Fruit fly (Drosophila melanogaster) whole organism, embryonic: ENCODE data around the gene CG10435.
A peak's percentile ranks its signal among the peaks of the same experiment; 100 is the strongest.

Experiments
- Antp ChIP-seq: fragments of 200-800 bp; sonication (Bioruptor generic); optimal IDR thresholded peaks from 3 replicates; lab custom pipeline; 2016; ENCODE audit warnings: missing biosample characterization, missing genetic modification characterization
- Asciz ChIP-seq: fragments of 200-800 bp; sonication (Bioruptor generic); optimal IDR thresholded peaks from 2 replicates; lab custom pipeline; 2017; ENCODE audit warnings: missing biosample characterization, mild to moderate bottlenecking, missing genetic modification characterization, missing genetic modification reagents
- Atf-2 ChIP-seq: fragments of 200-800 bp; sonication (Bioruptor generic); optimal IDR thresholded peaks from 2 replicates; lab custom pipeline; 2016; ENCODE audit warnings: missing biosample characterization, missing genetic modification characterization
- Atf6 ChIP-seq: fragments of 200-800 bp; sonication (Bioruptor generic); IDR thresholded peaks from 2 replicates; pipeline ENCODE4 v1.3.6; 2022; ENCODE audit warnings: missing biosample characterization, missing genetic modification characterization
- C15 ChIP-seq: fragments of 200-800 bp; sonication (Bioruptor generic); IDR thresholded peaks from 3 replicates; pipeline ENCODE4 v1.3.6; 2022; ENCODE audit warnings: missing biosample characterization, missing genetic modification characterization
- CG10654 ChIP-seq: fragments of 200-800 bp; sonication (Bioruptor generic); optimal IDR thresholded peaks from 2 replicates; lab custom pipeline; 2016; ENCODE audit warnings: missing biosample characterization, missing genetic modification characterization
- CG11398 ChIP-seq: fragments of 200-800 bp; sonication (Bioruptor generic); optimal IDR thresholded peaks from 2 replicates; lab custom pipeline; 2016; ENCODE audit warnings: missing biosample characterization, missing genetic modification characterization
- CG11456 ChIP-seq: fragments of 200-800 bp; sonication (Bioruptor generic); IDR thresholded peaks from 3 replicates; pipeline ENCODE4 v1.3.6; 2022; ENCODE audit warnings: missing biosample characterization, missing genetic modification characterization
- CG1233 ChIP-seq: fragments of 200-800 bp; sonication (Bioruptor generic); optimal IDR thresholded peaks from 4 replicates; lab custom pipeline; 2018; ENCODE audit warnings: missing biosample characterization, mild to moderate bottlenecking, missing genetic modification characterization
- CG14710 ChIP-seq: fragments of 200-800 bp; sonication (Bioruptor generic); optimal IDR thresholded peaks from 3 replicates; lab custom pipeline; 2019; ENCODE audit warnings: missing biosample characterization, mild to moderate bottlenecking, missing genetic modification characterization, moderate library complexity
- CG18619 ChIP-seq: fragments of 200-800 bp; sonication (Bioruptor generic); optimal IDR thresholded peaks from 3 replicates; lab custom pipeline; 2017; ENCODE audit warnings: missing biosample characterization, mild to moderate bottlenecking, missing genetic modification characterization
- CG2129 ChIP-seq: fragments of 200-800 bp; sonication (Bioruptor generic); IDR thresholded peaks from 2 replicates; pipeline ENCODE4 v1.3.6; 2022; ENCODE audit warnings: missing biosample characterization, missing genetic modification characterization; ENCODE audit not compliant: partially characterized antibody
- CG2875 ChIP-seq: fragments of 200-800 bp; sonication (Bioruptor generic); optimal IDR thresholded peaks from 2 replicates; lab custom pipeline; 2017; ENCODE audit warnings: missing biosample characterization, mild to moderate bottlenecking, missing genetic modification characterization, missing genetic modification reagents
- CG43689 ChIP-seq: fragments of 200-800 bp; sonication (Bioruptor generic); IDR thresholded peaks from 2 replicates; pipeline ENCODE4 v1.3.6; 2022; ENCODE audit warnings: missing biosample characterization, missing genetic modification characterization
- CG4820 ChIP-seq: fragments of 200-800 bp; sonication (Bioruptor generic); optimal IDR thresholded peaks from 3 replicates; lab custom pipeline; 2016; ENCODE audit warnings: missing biosample characterization, missing genetic modification characterization
- CG6683 ChIP-seq: fragments of 200-800 bp; sonication (Bioruptor generic); optimal IDR thresholded peaks from 2 replicates; lab custom pipeline; 2017; ENCODE audit warnings: missing biosample characterization, mild to moderate bottlenecking, missing genetic modification characterization, missing genetic modification reagents
- CG6689 ChIP-seq: fragments of 200-800 bp; sonication (Bioruptor generic); IDR thresholded peaks from 2 replicates; pipeline ENCODE4 v1.3.6; 2022; ENCODE audit warnings: missing biosample characterization, missing genetic modification characterization
- CG6854 ChIP-seq: fragments of 200-800 bp; sonication (Bioruptor generic); optimal IDR thresholded peaks from 3 replicates; lab custom pipeline; 2017; ENCODE audit warnings: missing biosample characterization, mild to moderate bottlenecking, missing genetic modification characterization
- CG7271 ChIP-seq: fragments of 200-800 bp; sonication (Bioruptor generic); optimal IDR thresholded peaks from 2 replicates; lab custom pipeline; 2018; ENCODE audit warnings: missing biosample characterization, mild to moderate bottlenecking, missing genetic modification characterization, moderate library complexity
- CG8388 ChIP-seq: fragments of 200-800 bp; sonication (Bioruptor generic); optimal IDR thresholded peaks from 2 replicates; lab custom pipeline; 2019; ENCODE audit warnings: missing biosample characterization, mild to moderate bottlenecking, missing genetic modification characterization, moderate library complexity
- Dp ChIP-seq: fragments of 200-800 bp; sonication (Bioruptor generic); optimal IDR thresholded peaks from 2 replicates; lab custom pipeline; 2018; ENCODE audit warnings: missing biosample characterization, mild to moderate bottlenecking, missing genetic modification characterization, moderate library complexity
- H2.0 ChIP-seq: fragments of 200-800 bp; sonication (Bioruptor generic); IDR thresholded peaks from 2 replicates; pipeline ENCODE4 v1.3.6; 2022; ENCODE audit warnings: missing biosample characterization, missing genetic modification characterization
- HHEX ChIP-seq: fragments of 200-800 bp; sonication (Bioruptor generic); optimal IDR thresholded peaks from 3 replicates; lab custom pipeline; 2017; ENCODE audit warnings: missing biosample characterization, mild to moderate bottlenecking, missing genetic modification characterization, missing genetic modification reagents
- NK7.1 ChIP-seq: fragments of 200-800 bp; sonication (Bioruptor generic); optimal IDR thresholded peaks from 3 replicates; lab custom pipeline; 2016; ENCODE audit warnings: missing biosample characterization, missing genetic modification characterization
- Six4 ChIP-seq: fragments of 200-800 bp; sonication (Bioruptor generic); optimal IDR thresholded peaks from 2 replicates; lab custom pipeline; 2016; ENCODE audit warnings: missing biosample characterization, missing genetic modification characterization
- Vsx1 ChIP-seq: fragments of 200-800 bp; sonication (Bioruptor generic); optimal IDR thresholded peaks from 2 replicates; lab custom pipeline; 2017; ENCODE audit warnings: missing biosample characterization, mild to moderate bottlenecking, missing genetic modification characterization, missing genetic modification reagents
- ato ChIP-seq: fragments of 200-800 bp; sonication (Bioruptor generic); IDR thresholded peaks from 2 replicates; pipeline ENCODE4 v1.3.6; 2022; ENCODE audit warnings: missing biosample characterization, missing genetic modification characterization; ENCODE audit not compliant: partially characterized antibody
- bbx ChIP-seq: fragments of 200-800 bp; sonication (Bioruptor generic); IDR thresholded peaks from 2 replicates; pipeline ENCODE4 v1.3.6; 2022; ENCODE audit warnings: missing biosample characterization, missing genetic modification characterization; ENCODE audit not compliant: partially characterized antibody
- bigmax ChIP-seq: fragments of 200-800 bp; sonication (Bioruptor generic); optimal IDR thresholded peaks from 2 replicates; lab custom pipeline; 2018; ENCODE audit warnings: missing biosample characterization, mild to moderate bottlenecking, missing genetic modification characterization
- bowl ChIP-seq: fragments of 200-800 bp; sonication (Bioruptor generic); IDR thresholded peaks from 2 replicates; pipeline ENCODE4 v1.3.6; 2022; ENCODE audit warnings: missing biosample characterization, missing genetic modification characterization
- cad ChIP-seq: fragments of >200 bp; optimal IDR thresholded peaks from 2 replicates; lab custom pipeline; 2017; ENCODE audit warnings: missing biosample characterization, missing genetic modification characterization
- cas ChIP-seq: fragments of 200-800 bp; sonication (Bioruptor generic); IDR thresholded peaks from 2 replicates; pipeline ENCODE4 v1.3.6; 2022; ENCODE audit warnings: missing biosample characterization, missing genetic modification characterization
- chinmo ChIP-seq: fragments of 200-800 bp; sonication (Bioruptor generic); IDR thresholded peaks from 4 replicates; pipeline ENCODE4 v1.3.6; 2022; ENCODE audit warnings: missing biosample characterization, missing genetic modification characterization; ENCODE audit not compliant: partially characterized antibody
- corto ChIP-seq: fragments of 200-800 bp; sonication (Bioruptor generic); optimal IDR thresholded peaks from 2 replicates; lab custom pipeline; 2016; ENCODE audit warnings: missing biosample characterization, mild to moderate bottlenecking, missing genetic modification characterization, moderate library complexity
- gro ChIP-seq: fragments of 200-800 bp; sonication (Bioruptor generic); optimal IDR thresholded peaks from 2 replicates; lab custom pipeline; 2016; ENCODE audit warnings: missing biosample characterization, missing genetic modification characterization
- gsb-n ChIP-seq: fragments of 200-800 bp; sonication (Bioruptor generic); optimal IDR thresholded peaks from 3 replicates; lab custom pipeline; 2018; ENCODE audit warnings: missing biosample characterization, mild to moderate bottlenecking, missing genetic modification characterization
- ham ChIP-seq: fragments of 200-800 bp; sonication (Bioruptor generic); IDR thresholded peaks from 2 replicates; pipeline ENCODE4 v1.3.6; 2022; ENCODE audit warnings: missing biosample characterization, missing genetic modification characterization
- nerfin-1 ChIP-seq: fragments of 200-800 bp; sonication (Bioruptor generic); optimal IDR thresholded peaks from 3 replicates; lab custom pipeline; 2019; ENCODE audit warnings: missing biosample characterization, mild to moderate bottlenecking, missing genetic modification characterization, moderate library complexity
- nom ChIP-seq: fragments of 200-800 bp; sonication (Bioruptor generic); optimal IDR thresholded peaks from 2 replicates; lab custom pipeline; 2017; ENCODE audit warnings: missing biosample characterization, missing genetic modification characterization, mild to moderate bottlenecking, moderate library complexity, missing genetic modification reagents
- oc ChIP-seq: fragments of 200-800 bp; sonication (Bioruptor generic); optimal IDR thresholded peaks from 2 replicates; lab custom pipeline; 2018; ENCODE audit warnings: missing biosample characterization, mild to moderate bottlenecking, missing genetic modification characterization, moderate library complexity
- sd ChIP-seq: fragments of 200-800 bp; sonication (Bioruptor generic); optimal IDR thresholded peaks from 3 replicates; lab custom pipeline; 2018; ENCODE audit warnings: missing biosample characterization, mild to moderate bottlenecking, missing genetic modification characterization, moderate library complexity
- shn ChIP-seq: fragments of 200-800 bp; sonication (Bioruptor generic); optimal IDR thresholded peaks from 3 replicates; lab custom pipeline; 2016; ENCODE audit warnings: missing biosample characterization, missing genetic modification characterization
- ttk ChIP-seq: fragments of 200-800 bp; sonication (Bioruptor generic); IDR thresholded peaks from 2 replicates; pipeline ENCODE4 v2.1.2; 2022; ENCODE audit warnings: missing biosample characterization, missing genetic modification characterization

CG10435 gene

dm6 chr3R:7981396-7981795, 31.6 kb downstream of the CG10435 start (continued):
- TF ChIP-seq C15 (GFP tag; lab: Robert Waterston, UW) (no peak), gsb-n (tag; lab: Kevin White, UChicago) (no peak), Antp (GFP tag; lab: Kevin White, UChicago) (no peak), bowl (GFP tag; lab: Robert Waterston, UW) (no peak)

- no peak for TF ChIP-seq cas
- TF ChIP-seq Atf6 (GFP tag; lab: Robert Waterston, UW) = no peak
- TF ChIP-seq CG10654 (GFP tag; lab: Kevin White, UChicago) = no peak
- no peak for TF ChIP-seq Atf-2
- no peak for TF ChIP-seq Dp (GFP tag; lab: Kevin White, UChicago)
- TF ChIP-seq CG7271 = no peak
- no peak for TF ChIP-seq CG18619
- TF ChIP-seq CG4820 (GFP tag; lab: Kevin White, UChicago) = no peak
- TF ChIP-seq CG8388 (GFP tag; lab: Kevin White, UChicago) = no peak
- no peak for TF ChIP-seq CG6683 (GFP tag; lab: Kevin White, UChicago)
- TF ChIP-seq Asciz (GFP tag; lab: Kevin White, UChicago) = no peak
- TF ChIP-seq NK7.1 (GFP tag; lab: Kevin White, UChicago) = no peak
- TF ChIP-seq CG2129 = no peak
- no peak for TF ChIP-seq CG6689 (GFP tag; lab: Robert Waterston, UW)
- no peak for TF ChIP-seq nerfin-1 (tag; lab: Kevin White, UChicago)
- TF ChIP-seq CG43689 (GFP tag; lab: Robert Waterston, UW) = no peak
Observed at dm6 chr3R:7980222-7980621, 32.8 kb downstream of the CG10435 start, which contains the start of gene Sfp84E. Gene Sfp84E (minus strand): TSS chr3R:7980322.

dm6 chr3R:7978379-7979009, 34.5 kb downstream of the CG10435 start, which contains the start of the genes CD98hc and Os-C:
Gene CD98hc (minus strand): TSS chr3R:7978428.
Gene Os-C (plus strand): TSS chr3R:7978959.
- 0 out of 4 replicates have a peak, but pooled peaks have one; percentile 21 for TF ChIP-seq chinmo (GFP tag; lab: Robert Waterston, UW)
- TF ChIP-seq CG14710 (tag; lab: Kevin White, UChicago) = no peak
- peak; percentile 9 for TF ChIP-seq sd
- peak; percentile 38 for TF ChIP-seq cad (GFP tag; lab: Kevin White, UChicago)
- TF ChIP-seq corto (GFP tag; lab: Kevin White, UChicago) = no peak
- TF ChIP-seq CG6854 (GFP tag; lab: Kevin White, UChicago) = no peak
- TF ChIP-seq oc = peak; percentile 13
- TF ChIP-seq CG11456 = 0 out of 3 replicates have a peak, but pooled peaks have one; percentile 18

- TF ChIP-seq H2.0 (GFP tag; lab: Robert Waterston, UW) (no peak), HHEX (GFP tag; lab: Kevin White, UChicago) (peak; percentile 5), ham (GFP tag; lab: Robert Waterston, UW) (no peak), CG11398 (GFP tag; lab: Kevin White, UChicago) (peak; percentile 9), CG2875 (GFP tag; lab: Kevin White, UChicago) (peak; percentile 36), shn (GFP tag; lab: Kevin White, UChicago) (peak; percentile 2), Six4 (no peak), bigmax (GFP tag; lab: Kevin White, UChicago) (peak; percentile 91), chinmo (GFP tag; lab: Robert Waterston, UW) (peak; percentile 43; the same call in 1 of the 4 replicates), bbx (GFP tag; lab: Robert Waterston, UW) (no peak; the same call in 1 of the 2 replicates), ato (GFP tag; lab: Robert Waterston, UW) (peak; percentile 34; the same call in 1 of the 2 replicates), CG1233 (GFP tag; lab: Kevin White, UChicago) (peak; percentile 29), Vsx1 (no peak), nom (GFP tag; lab: Kevin White, UChicago) (peak; percentile 15), gro (GFP tag; lab: Kevin White, UChicago) (peak; percentile 74), ttk (GFP tag; lab: Robert Waterston, UW) (no peak)
Observed at dm6 chr3R:7977011-7977925, 35.7 kb downstream of the CG10435 start.
